Fruit fly (Drosophila melanogaster): ENCODE data around the gene eys.

eys gene

DNA sequence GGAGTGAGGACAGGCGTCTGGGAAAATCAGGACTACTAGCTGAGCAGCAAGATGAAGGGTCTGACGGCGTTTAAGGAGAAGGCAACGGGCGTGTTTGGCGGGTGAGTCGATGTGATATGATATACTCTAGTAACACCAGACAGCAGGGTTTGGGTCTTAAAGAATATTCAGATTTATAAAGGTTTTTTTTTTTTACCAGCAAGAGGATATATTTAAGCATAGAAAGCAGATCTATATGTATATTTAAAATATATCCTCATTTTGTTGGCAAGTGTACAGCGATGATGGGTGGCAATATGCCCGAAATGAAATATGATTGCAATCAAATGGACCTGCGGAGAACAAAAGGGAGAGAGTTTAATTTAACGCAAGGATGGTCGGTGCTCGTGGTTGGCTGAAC lies 90.7 kb downstream of the eys start:
- TF ChIP-seq CG34367 (tag; optimal IDR thresholded peaks at IDR 0.05) (no peak), rn (GFP tag; IDR thresholded peaks at IDR 0.05) (no peak), Pif1A (GFP tag; optimal IDR thresholded peaks at IDR 0.05) (no peak), Pif1B (GFP tag; optimal IDR thresholded peaks at IDR 0.05) (no peak), CG14655 (GFP tag; optimal IDR thresholded peaks at IDR 0.05) (no peak), CG15710 (tag; optimal IDR thresholded peaks at IDR 0.05) (no peak), CG17806 (tag; optimal IDR thresholded peaks at IDR 0.05) (no peak), CG8301 (tag; optimal IDR thresholded peaks at IDR 0.05) (no peak), CG8159 (tag; optimal IDR thresholded peaks at IDR 0.05) (no peak)

- TF ChIP-seq CG4496 (GFP tag; IDR thresholded peaks at IDR 0.05) (no peak), Ets98B (GFP tag; IDR thresholded peaks at IDR 0.05) (no peak), CG34367 (tag; optimal IDR thresholded peaks at IDR 0.05) (no peak), rn (GFP tag; IDR thresholded peaks at IDR 0.05) (no peak), CG14655 (GFP tag; optimal IDR thresholded peaks at IDR 0.05) (no peak), Pif1A (GFP tag; optimal IDR thresholded peaks at IDR 0.05) (no peak), CG8301 (tag; optimal IDR thresholded peaks at IDR 0.05) (no peak), Pif1B (GFP tag; optimal IDR thresholded peaks at IDR 0.05) (no peak), CG32121 (GFP tag; IDR thresholded peaks at IDR 0.05) (no peak)
These were observed 93.2 kb downstream of the eys start for dm6 chr2L:2404631-2405030.

Measured in whole organism, pupa.